Worm (Caenorhabditis elegans) whole organism, young adult: Measurements from ENCODE around the gene mab-21.

ENCODE experiments used
- B0261.1 ChIP-seq: sonication (generic microtip); optimal IDR thresholded peaks from 2 replicates; lab custom pipeline; 2016; ENCODE audit warnings: mild to moderate bottlenecking, missing genetic modification characterization, moderate library complexity, missing compliant biosample characterization
- F10E7.11 ChIP-seq: sonication (generic microtip); optimal IDR thresholded peaks from 2 replicates; lab custom pipeline; 2017; ENCODE audit warnings: mild to moderate bottlenecking, missing genetic modification characterization, moderate library complexity, missing compliant biosample characterization
- F33H1.4 ChIP-seq: fragments of 200-800 bp; sonication (Bioruptor generic); IDR thresholded peaks from 2 replicates; pipeline ENCODE4 v1.3.6; 2022; ENCODE audit warnings: missing genetic modification reagents, missing genetic modification characterization, missing compliant biosample characterization
- F49E8.2 ChIP-seq: sonication (generic microtip); optimal IDR thresholded peaks from 3 replicates; lab custom pipeline; 2017; ENCODE audit warnings: missing genetic modification characterization, mild to moderate bottlenecking, missing compliant biosample characterization, antibody characterized with exemption, moderate library complexity; ENCODE audit not compliant: insufficient read depth
- F55B11.4 ChIP-seq: sonication (generic microtip); optimal IDR thresholded peaks from 2 replicates; lab custom pipeline; 2016; ENCODE audit warnings: missing compliant biosample characterization, missing genetic modification characterization, borderline replicate concordance; ENCODE audit not compliant: insufficient read depth
- F57C9.4 ChIP-seq: sonication (generic microtip); optimal IDR thresholded peaks from 2 replicates; lab custom pipeline; 2017; ENCODE audit warnings: mild to moderate bottlenecking, missing genetic modification characterization, missing compliant biosample characterization
- K12H6.12 ChIP-seq: fragments of 200-800 bp; sonication (Bioruptor generic); optimal IDR thresholded peaks from 2 replicates; lab custom pipeline; 2018; ENCODE audit warnings: mild to moderate bottlenecking, missing genetic modification characterization, missing compliant biosample characterization
- Y53G8AR.9 ChIP-seq: fragments of 200-800 bp; sonication (Bioruptor generic); conservative IDR thresholded peaks from 2 replicates; pipeline ENCODE4 v1.3.6; 2022; ENCODE audit warnings: missing genetic modification reagents, missing genetic modification characterization, missing compliant biosample characterization
- Y95B8A.8 ChIP-seq: fragments of 200-800 bp; sonication (Bioruptor generic); IDR thresholded peaks from 2 replicates; pipeline ENCODE4 v1.3.6; 2022; ENCODE audit warnings: missing genetic modification reagents, missing genetic modification characterization, missing compliant biosample characterization
- ama-1 ChIP-seq, 3 experiments: fragments of 150-350 bp in 1 of 3; sonication (generic microtip) in 2 of 3; optimal IDR thresholded peaks; 2 replicates each; lab custom pipeline; 2014 to 2018; ENCODE audit warnings: missing biosample characterization in 2 of 3, missing genetic modification characterization in 2 of 3, missing genetic modification reagents in 2 of 3
- bed-2 ChIP-seq: fragments of 200-800 bp; sonication (Bioruptor generic); IDR thresholded peaks from 2 replicates; pipeline ENCODE4 v1.3.6; 2022; ENCODE audit warnings: missing genetic modification reagents, missing genetic modification characterization, missing compliant biosample characterization
- ccch-3 ChIP-seq: fragments of 200-800 bp; sonication (Bioruptor generic); optimal IDR thresholded peaks from 2 replicates; lab custom pipeline; 2018; ENCODE audit warnings: mild to moderate bottlenecking, missing genetic modification characterization, missing compliant biosample characterization
- cebp-1 ChIP-seq, 2 experiments: fragments of 200-800 bp in 1 of 2; sonication (Bioruptor generic) in 1 of 2; sonication (generic microtip) in 1 of 2; IDR thresholded peaks in 1 of 2; optimal IDR thresholded peaks in 1 of 2; 2 replicates each; pipeline versions ENCODE4 v1.3.6 to Lab custom; 2017 to 2022; ENCODE audit warnings: missing compliant biosample characterization in 2 of 2, missing genetic modification characterization in 2 of 2, mild to moderate bottlenecking in 1 of 2, missing genetic modification reagents in 1 of 2, moderate library complexity in 1 of 2
- ceh-58 ChIP-seq: fragments of 200-800 bp; sonication (Bioruptor generic); IDR thresholded peaks from 2 replicates; pipeline ENCODE4 v1.3.6; 2022; ENCODE audit warnings: missing genetic modification characterization, missing compliant biosample characterization
- die-1 ChIP-seq: sonication (generic microtip); optimal IDR thresholded peaks from 2 replicates; lab custom pipeline; 2016; ENCODE audit warnings: missing genotype, mild to moderate bottlenecking, missing genetic modification characterization, missing compliant biosample characterization
- dpl-1 ChIP-seq: fragments of 150-350 bp; optimal IDR thresholded peaks from 2 replicates; lab custom pipeline; 2014; ENCODE audit warnings: missing biosample characterization, missing genetic modification reagents, missing genetic modification characterization
- egrh-3 ChIP-seq: fragments of 200-800 bp; sonication (Bioruptor generic); IDR thresholded peaks from 2 replicates; pipeline ENCODE4 v1.3.6; 2022; ENCODE audit warnings: missing genetic modification reagents, missing genetic modification characterization, missing compliant biosample characterization
- fkh-3 ChIP-seq: sonication (generic microtip); optimal IDR thresholded peaks from 2 replicates; lab custom pipeline; 2016; ENCODE audit warnings: mild to moderate bottlenecking, missing genetic modification characterization, missing compliant biosample characterization
- hlh-12 ChIP-seq: sonication (generic microtip); optimal IDR thresholded peaks from 2 replicates; lab custom pipeline; 2016; ENCODE audit warnings: missing genetic modification characterization, missing compliant biosample characterization
- hmg-1.2 ChIP-seq: fragments of 200-800 bp; sonication (Bioruptor generic); IDR thresholded peaks from 2 replicates; pipeline ENCODE4 v1.3.6; 2022; ENCODE audit warnings: missing genetic modification reagents, missing genetic modification characterization, missing compliant biosample characterization
- hmg-20 ChIP-seq: fragments of 200-800 bp; sonication (Bioruptor generic); IDR thresholded peaks from 2 replicates; pipeline ENCODE4 v1.3.6; 2022; ENCODE audit warnings: missing genetic modification reagents, missing genetic modification characterization, missing compliant biosample characterization
- hrde-1 ChIP-seq: sonication (generic microtip); optimal IDR thresholded peaks from 2 replicates; lab custom pipeline; 2016; ENCODE audit warnings: missing genetic modification characterization, mild to moderate bottlenecking, missing compliant biosample characterization, moderate library complexity, missing genotype, missing genetic modification reagents, borderline replicate concordance
- hsf-1 ChIP-seq: fragments of 200-800 bp; sonication (Bioruptor generic); IDR thresholded peaks from 2 replicates; pipeline ENCODE4 v1.3.6; 2022; ENCODE audit warnings: missing genetic modification reagents, missing genetic modification characterization, missing compliant biosample characterization
- lag-1 ChIP-seq: fragments of 200-800 bp; sonication (Bioruptor generic); IDR thresholded peaks from 2 replicates; pipeline ENCODE4 v1.3.6; 2022; ENCODE audit warnings: missing genetic modification reagents, missing genetic modification characterization, missing compliant biosample characterization
- lin-40 ChIP-seq: sonication (generic microtip); optimal IDR thresholded peaks from 2 replicates; lab custom pipeline; 2016; ENCODE audit warnings: missing genetic modification characterization, mild to moderate bottlenecking, missing compliant biosample characterization, missing genotype, missing genetic modification reagents
- lir-1 ChIP-seq: fragments of 200-800 bp; sonication (Bioruptor generic); conservative IDR thresholded peaks from 2 replicates; pipeline ENCODE4 v1.3.6; 2022; ENCODE audit warnings: missing genetic modification reagents, missing genetic modification characterization, missing compliant biosample characterization
- mcd-1 ChIP-seq: fragments of 200-800 bp; sonication (Bioruptor generic); IDR thresholded peaks from 2 replicates; pipeline ENCODE4 v1.3.6; 2022; ENCODE audit warnings: missing genetic modification reagents, missing genetic modification characterization, missing compliant biosample characterization
- mel-28 ChIP-seq: sonication (generic microtip); optimal IDR thresholded peaks from 2 replicates; lab custom pipeline; 2016; ENCODE audit warnings: borderline replicate concordance, mild to moderate bottlenecking, missing genetic modification characterization, missing compliant biosample characterization
- nfyb-1 ChIP-seq: fragments of 200-800 bp; sonication (Bioruptor generic); IDR thresholded peaks from 2 replicates; pipeline ENCODE4 v1.3.6; 2022; ENCODE audit warnings: missing genetic modification reagents, missing genetic modification characterization, missing compliant biosample characterization
- nhr-80 ChIP-seq: sonication (generic microtip); optimal IDR thresholded peaks from 2 replicates; lab custom pipeline; 2016; ENCODE audit warnings: missing genetic modification characterization, missing compliant biosample characterization
- nhr-90 ChIP-seq: sonication (generic microtip); optimal IDR thresholded peaks from 2 replicates; lab custom pipeline; 2016; ENCODE audit warnings: missing genotype, mild to moderate bottlenecking, missing genetic modification characterization, missing compliant biosample characterization
- rcor-1 ChIP-seq: fragments of 200-800 bp; sonication (Bioruptor generic); IDR thresholded peaks from 2 replicates; pipeline ENCODE4 v1.3.6; 2022; ENCODE audit warnings: missing genetic modification reagents, missing genetic modification characterization, missing compliant biosample characterization
- rec-8 ChIP-seq, 2 experiments: sonication (generic microtip); optimal IDR thresholded peaks; 2 replicates each; lab custom pipeline; 2016; ENCODE audit warnings: mild to moderate bottlenecking in 2 of 2, missing genetic modification characterization in 2 of 2, missing genetic modification reagents in 2 of 2, missing genotype in 2 of 2, missing biosample characterization in 1 of 2, missing compliant biosample characterization in 1 of 2, moderate library complexity in 1 of 2
- rpc-1 ChIP-seq, 2 experiments: fragments of 150-350 bp in 1 of 2; sonication (generic microtip) in 1 of 2; optimal IDR thresholded peaks; 2 replicates each; lab custom pipeline; 2014 to 2018; ENCODE audit warnings: missing biosample characterization in 1 of 2, missing genetic modification characterization in 1 of 2, missing genetic modification reagents in 1 of 2, missing genotype in 1 of 2
- snpc-1.1 ChIP-seq: sonication (generic microtip); optimal IDR thresholded peaks from 2 replicates; lab custom pipeline; 2017; ENCODE audit warnings: missing genetic modification characterization, mild to moderate bottlenecking, missing compliant biosample characterization, antibody characterized with exemption, moderate library complexity, missing genotype, missing genetic modification reagents; ENCODE audit not compliant: insufficient read depth
- somi-1 ChIP-seq: fragments of 200-800 bp; sonication (Bioruptor generic); optimal IDR thresholded peaks from 2 replicates; lab custom pipeline; 2018; ENCODE audit warnings: mild to moderate bottlenecking, missing genetic modification characterization, missing compliant biosample characterization
- unc-130 ChIP-seq: sonication (generic microtip); optimal IDR thresholded peaks from 2 replicates; lab custom pipeline; 2016; ENCODE audit warnings: missing genetic modification reagents, missing genetic modification characterization, missing compliant biosample characterization
- zfh-2 ChIP-seq: fragments of 200-800 bp; sonication (Bioruptor generic); conservative IDR thresholded peaks from 2 replicates; pipeline ENCODE4 v1.3.6; 2022; ENCODE audit warnings: missing genetic modification reagents, missing genetic modification characterization, missing compliant biosample characterization
- zim-3 ChIP-seq: sonication (generic microtip); optimal IDR thresholded peaks from 2 replicates; lab custom pipeline; 2017; ENCODE audit warnings: mild to moderate bottlenecking, missing genetic modification characterization, moderate library complexity, missing compliant biosample characterization

mab-21 gene

DNA sequence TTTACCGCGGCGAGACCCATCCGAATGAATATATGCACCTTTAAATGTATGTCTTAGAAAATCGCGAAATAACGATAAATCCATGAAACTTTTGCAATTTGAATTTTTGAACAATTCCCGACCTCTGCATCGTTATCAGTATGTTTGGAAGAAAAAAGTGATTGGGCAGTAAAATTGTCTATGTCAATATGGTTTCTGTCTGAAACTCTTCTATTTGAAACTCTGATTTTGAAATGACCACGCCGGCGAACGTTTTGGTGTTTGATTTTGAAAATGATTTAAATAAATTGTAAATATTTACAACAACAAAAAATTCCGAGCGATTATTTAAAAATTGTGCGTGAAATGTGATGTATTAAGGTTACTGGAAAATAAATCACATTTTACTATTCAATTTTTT lies 39.3 kb upstream of the mab-21 start:
- no peak for TF ChIP-seq zim-3 (tag; lab: Kevin White, UChicago)
- TF ChIP-seq nhr-80 (tag; lab: Kevin White, UChicago), result peak; percentile 43
- TF ChIP-seq dpl-1 (GFP tag; lab: Kevin White, UChicago), result no peak

DNA sequence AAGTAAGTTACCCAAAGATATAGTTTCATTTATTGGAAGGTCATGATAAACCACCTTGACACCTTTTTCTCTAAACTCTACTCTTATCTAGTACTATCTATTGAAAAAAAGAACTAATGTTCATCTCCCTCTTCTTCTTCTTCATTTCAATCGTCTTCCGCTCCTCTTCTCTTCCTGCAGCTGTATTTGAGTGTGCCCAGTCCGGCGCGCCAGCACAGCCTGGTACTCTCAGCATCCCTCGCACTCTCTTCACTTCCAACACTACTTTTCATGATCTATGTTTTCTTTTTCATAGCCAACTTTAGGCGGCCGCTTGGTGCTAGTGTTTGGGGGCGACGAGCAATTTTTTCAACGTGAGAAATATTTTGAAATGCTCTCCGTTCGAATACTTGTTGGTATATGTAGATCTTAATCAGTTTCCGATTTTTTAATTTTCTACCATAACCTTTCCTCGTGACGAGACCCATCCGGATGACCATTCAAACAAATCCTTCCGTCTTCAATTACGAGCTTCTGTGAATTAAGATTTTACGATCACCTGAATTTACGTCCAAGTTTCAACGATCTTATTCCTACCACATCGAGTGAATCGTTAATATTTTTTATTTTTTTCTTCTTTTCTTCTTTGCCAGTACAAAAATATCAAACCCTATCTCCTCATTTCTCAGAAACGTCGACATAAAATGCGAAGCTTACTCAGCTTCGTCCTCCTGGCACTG lies 38.3 kb upstream of the mab-21 start, which contains the start of gene pan-1:
Gene pan-1 (plus strand): TSS at position 669 of the 719 bp plus-strand sequence.
- no peak for TF ChIP-seq rcor-1 (GFP tag; lab: Robert Waterston, UW)
- no peak for TF ChIP-seq cebp-1 (GFP tag; IDR thresholded peaks at IDR 0.05; lab: Robert Waterston, UW)
- peak; percentile 34 for TF ChIP-seq cebp-1 (tag; optimal IDR thresholded peaks at IDR 0.05; lab: Kevin White, UChicago)
- no peak for TF ChIP-seq lin-40 (tag; lab: Kevin White, UChicago)
- no peak for TF ChIP-seq ccch-3
- no peak for TF ChIP-seq mcd-1 (GFP tag; lab: Robert Waterston, UW)
- TF ChIP-seq hmg-1.2 (GFP tag; lab: Robert Waterston, UW), result peak; percentile 76; the same call in 1 of the 2 replicates
- TF ChIP-seq snpc-1.1 (tag; lab: Kevin White, UChicago), result no peak
- peak; percentile 48 for TF ChIP-seq nhr-80 (tag; lab: Kevin White, UChicago)
- TF ChIP-seq egrh-3, result 0 out of 2 replicates have a peak, but pooled peaks have one; percentile 11
- TF ChIP-seq F49E8.2 (tag; lab: Kevin White, UChicago), result no peak
- TF ChIP-seq zfh-2, result peak; percentile 62

ce11 chrIII:4568030-4568429 lies 32.5 kb upstream of the mab-21 start, which contains the start of gene mlcd-1:
Gene mlcd-1, minus strand, starts transcription at chrIII:4568130.
- TF ChIP-seq nhr-90 (tag; lab: Kevin White, UChicago) (no peak), lir-1 (GFP tag; lab: Robert Waterston, UW) (no peak)

ce11 chrIII:4568455-4568854 lies 32.1 kb upstream of the mab-21 start, which contains the start of gene idhg-1:
Gene idhg-1, plus strand, starts transcription at chrIII:4568797.
- TF ChIP-seq ceh-58 (GFP tag; lab: Robert Waterston, UW) (no peak), die-1 (tag; lab: Kevin White, UChicago) (peak; percentile 21), nfyb-1 (peak; percentile 64), rcor-1 (GFP tag; lab: Robert Waterston, UW) (peak; percentile 63; the same call in 1 of the 2 replicates), rpc-1 (optimal IDR thresholded peaks at IDR 0.05; lab: Kevin White, UChicago) (peak; percentile 55), rpc-1 (tag; optimal IDR thresholded peaks at IDR 0.05; lab: Kevin White, UChicago) (no peak), mel-28 (tag; lab: Kevin White, UChicago) (no peak), zfh-2 (no peak), bed-2 (GFP tag; lab: Robert Waterston, UW) (no peak), unc-130 (GFP tag; lab: Kevin White, UChicago) (peak; percentile 65), B0261.1 (tag; lab: Kevin White, UChicago) (no peak), hlh-12 (tag; lab: Kevin White, UChicago) (no peak), lin-40 (tag; lab: Kevin White, UChicago) (peak; percentile 51), Y95B8A.8 (no peak), somi-1 (GFP tag; lab: Kevin White, UChicago) (no peak), F33H1.4 (GFP tag; lab: Robert Waterston, UW) (peak; percentile 59; the same call in 1 of the 2 replicates), hmg-20 (GFP tag; lab: Robert Waterston, UW) (0 out of 2 replicates have a peak, but pooled peaks have one; percentile 64), rec-8 (tag; optimal IDR thresholded peaks at IDR 0.05; lab: Kevin White, UChicago) (peak; percentile 55 to 59), ama-1 (optimal IDR thresholded peaks at IDR 0.05; lab: Kevin White, UChicago) (no peak), ama-1 (GFP tag; optimal IDR thresholded peaks at IDR 0.05; lab: Kevin White, UChicago) (peak in 1 of 2 experiments; percentile 23), hrde-1 (tag; lab: Kevin White, UChicago) (no peak), fkh-3 (tag; lab: Kevin White, UChicago) (no peak), hsf-1 (GFP tag; lab: Robert Waterston, UW) (no peak), K12H6.12 (tag; lab: Kevin White, UChicago) (peak; percentile 45), F10E7.11 (tag; lab: Kevin White, UChicago) (no peak), lag-1 (GFP tag; lab: Robert Waterston, UW) (no peak), Y53G8AR.9 (GFP tag; lab: Robert Waterston, UW) (no peak), F55B11.4 (tag; lab: Kevin White, UChicago) (no peak), F57C9.4 (no peak)
